Fruit fly (Drosophila melanogaster): ENCODE data around the gene stet.

The stet gene

dm6 chr3L:1518715-1519603, 29.6 kb upstream of the stet start:
- TF ChIP-seq CG13204 (GFP tag; optimal IDR thresholded peaks at IDR 0.05), result no peak
- TF ChIP-seq CG4496 (GFP tag; IDR thresholded peaks at IDR 0.05), result 0 out of 3 replicates have a peak, but pooled peaks have one; percentile 10
- no peak for TF ChIP-seq CG9948 (tag; optimal IDR thresholded peaks at IDR 0.05)
- no peak for TF ChIP-seq Snoo (tag; optimal IDR thresholded peaks at IDR 0.05)
- TF ChIP-seq rn (GFP tag; IDR thresholded peaks at IDR 0.05), result no peak

dm6 chr3L:1517274-1518047, 28.1 kb upstream of the stet start:
- TF ChIP-seq CG17806 (tag; optimal IDR thresholded peaks at IDR 0.05) (peak; percentile 53), Ets98B (GFP tag; IDR thresholded peaks at IDR 0.05) (peak; percentile 72), CG34367 (tag; optimal IDR thresholded peaks at IDR 0.05) (peak; percentile 12), Pif1A (GFP tag; optimal IDR thresholded peaks at IDR 0.05) (no peak), CG8301 (tag; optimal IDR thresholded peaks at IDR 0.05) (peak; percentile 40), CG15710 (tag; optimal IDR thresholded peaks at IDR 0.05) (peak; percentile 38), Pif1B (GFP tag; optimal IDR thresholded peaks at IDR 0.05) (peak; percentile 75), fd96Ca (GFP tag; IDR thresholded peaks at IDR 0.05) (peak; percentile 79), CG9948 (tag; optimal IDR thresholded peaks at IDR 0.05) (peak; percentile 16), CG32121 (GFP tag; IDR thresholded peaks at IDR 0.05) (peak; percentile 72), CG14655 (GFP tag; optimal IDR thresholded peaks at IDR 0.05) (peak; percentile 39), gl (tag; optimal IDR thresholded peaks at IDR 0.05) (no peak), rn (GFP tag; IDR thresholded peaks at IDR 0.05) (peak; percentile 57), CG10348 (GFP tag; IDR thresholded peaks at IDR 0.05) (no peak), CG12605 (GFP tag; IDR thresholded peaks at IDR 0.05) (peak; percentile 47), Snoo (tag; optimal IDR thresholded peaks at IDR 0.05) (peak; percentile 52), CG4496 (GFP tag; IDR thresholded peaks at IDR 0.05) (peak; percentile 88), CG13204 (GFP tag; optimal IDR thresholded peaks at IDR 0.05) (no peak), CG8159 (tag; optimal IDR thresholded peaks at IDR 0.05) (peak; percentile 41)

dm6 chr3L:1516631-1517273, 27.4 kb upstream of the stet start, which contains the start of gene cue:
Gene cue, minus strand, starts transcription at chr3L:1517271.
- TF ChIP-seq Pif1A (GFP tag; optimal IDR thresholded peaks at IDR 0.05) (no peak), CG14655 (GFP tag; optimal IDR thresholded peaks at IDR 0.05) (no peak), CG4496 (GFP tag; IDR thresholded peaks at IDR 0.05) (no peak), CG10348 (GFP tag; IDR thresholded peaks at IDR 0.05) (no peak), CG12605 (GFP tag; IDR thresholded peaks at IDR 0.05) (no peak), Snoo (tag; optimal IDR thresholded peaks at IDR 0.05) (no peak), CG13204 (GFP tag; optimal IDR thresholded peaks at IDR 0.05) (no peak), CG34367 (tag; optimal IDR thresholded peaks at IDR 0.05) (no peak), fd96Ca (GFP tag; IDR thresholded peaks at IDR 0.05) (no peak)

dm6 chr3L:1515820-1516540, 26.6 kb upstream of the stet start:
- peak; percentile 84 for TF ChIP-seq fd96Ca (GFP tag; IDR thresholded peaks at IDR 0.05)
- peak; percentile 68 for TF ChIP-seq CG4496 (GFP tag; IDR thresholded peaks at IDR 0.05)
- 0 out of 2 replicates have a peak, but pooled peaks have one; percentile 23 for TF ChIP-seq rn (GFP tag; IDR thresholded peaks at IDR 0.05)
- TF ChIP-seq CG8159 (tag; optimal IDR thresholded peaks at IDR 0.05), result peak; percentile 53
- no peak for TF ChIP-seq CG13204 (GFP tag; optimal IDR thresholded peaks at IDR 0.05)
- TF ChIP-seq CG32121 (GFP tag; IDR thresholded peaks at IDR 0.05), result peak; percentile 63
- no peak for TF ChIP-seq D1 (tag; optimal IDR thresholded peaks at IDR 0.05)
- TF ChIP-seq EcR (GFP tag; optimal IDR thresholded peaks at IDR 0.05), result no peak
- peak; percentile 50 for TF ChIP-seq CG12605 (GFP tag; IDR thresholded peaks at IDR 0.05)
- TF ChIP-seq CG15710 (tag; optimal IDR thresholded peaks at IDR 0.05), result peak; percentile 55
- no peak for TF ChIP-seq gl (tag; optimal IDR thresholded peaks at IDR 0.05)
- TF ChIP-seq CG9948 (tag; optimal IDR thresholded peaks at IDR 0.05), result peak; percentile 51
- TF ChIP-seq CG10348 (GFP tag; IDR thresholded peaks at IDR 0.05), result no peak
- TF ChIP-seq Snoo (tag; optimal IDR thresholded peaks at IDR 0.05), result peak; percentile 21
- TF ChIP-seq Pif1A (GFP tag; optimal IDR thresholded peaks at IDR 0.05), result peak; percentile 65
- peak; percentile 77 for TF ChIP-seq CG14655 (GFP tag; optimal IDR thresholded peaks at IDR 0.05)
- TF ChIP-seq CG8301 (tag; optimal IDR thresholded peaks at IDR 0.05), result peak; percentile 77
- TF ChIP-seq CG17806 (tag; optimal IDR thresholded peaks at IDR 0.05), result peak; percentile 55
- TF ChIP-seq Pif1B (GFP tag; optimal IDR thresholded peaks at IDR 0.05), result peak; percentile 42
- peak; percentile 1 for TF ChIP-seq CG34367 (tag; optimal IDR thresholded peaks at IDR 0.05)
- peak; percentile 62 for TF ChIP-seq Ets98B (GFP tag; IDR thresholded peaks at IDR 0.05)
